Worm (Caenorhabditis elegans) whole organism, L4 larva: ENCODE measurements around the gene C47G2.4.
A peak's percentile ranks its signal among the peaks of the same experiment; 100 is the strongest.

Source experiments
- T26A8.4 ChIP-seq: fragments of 200-800 bp; sonication (Bioruptor generic); IDR thresholded peaks from 2 replicates; pipeline ENCODE4 v1.3.6; 2022; ENCODE audit warnings: missing genetic modification characterization, missing compliant biosample characterization
- ZK546.5 ChIP-seq, 2 experiments: sonication (generic microtip); optimal IDR thresholded peaks; 2 replicates each; lab custom pipeline; 2017; ENCODE audit warnings: missing biosample characterization in 2 of 2, missing genetic modification characterization in 2 of 2
- aly-2 ChIP-seq: sonication (generic microtip); optimal IDR thresholded peaks from 2 replicates; lab custom pipeline; 2018; ENCODE audit warnings: missing biosample characterization, missing genetic modification characterization
- ama-1 ChIP-seq: fragments of 150-350 bp; optimal IDR thresholded peaks from 2 replicates; lab custom pipeline; 2014; ENCODE audit warnings: inconsistent platforms, mixed read lengths
- arid-1 ChIP-seq: fragments of 200-800 bp; sonication (Bioruptor generic); conservative IDR thresholded peaks from 2 replicates; pipeline ENCODE4 v1.3.6; 2022; ENCODE audit warnings: missing genetic modification reagents, missing genetic modification characterization, missing compliant biosample characterization
- ceh-20 ChIP-seq: fragments of 200-800 bp; sonication (Bioruptor generic); IDR thresholded peaks from 2 replicates; pipeline ENCODE4 v1.3.6; 2022; ENCODE audit warnings: missing genetic modification reagents, missing genetic modification characterization, missing compliant biosample characterization
- ceh-28 ChIP-seq: fragments of 150-350 bp; optimal IDR thresholded peaks from 2 replicates; lab custom pipeline; 2014; ENCODE audit warnings: missing biosample characterization, missing genetic modification reagents, missing genetic modification characterization
- ceh-32 ChIP-seq: sonication (generic microtip); optimal IDR thresholded peaks from 2 replicates; lab custom pipeline; 2016; ENCODE audit warnings: mild to moderate bottlenecking, missing genetic modification characterization, missing compliant biosample characterization; ENCODE audit not compliant: poor library complexity
- ceh-44 ChIP-seq: fragments of 200-800 bp; sonication (Bioruptor generic); IDR thresholded peaks from 2 replicates; pipeline ENCODE4 v1.3.6; 2022; ENCODE audit warnings: missing genetic modification reagents, missing genetic modification characterization, missing compliant biosample characterization
- cey-2 ChIP-seq: sonication (generic microtip); optimal IDR thresholded peaks from 3 replicates; lab custom pipeline; 2017; ENCODE audit warnings: missing genetic modification characterization, mild to moderate bottlenecking, missing compliant biosample characterization, antibody characterized with exemption, borderline replicate concordance; ENCODE audit not compliant: insufficient read depth
- daf-16 ChIP-seq, 3 experiments: sonication (generic microtip); optimal IDR thresholded peaks; 2 replicates each; lab custom pipeline; 2016 to 2017; ENCODE audit warnings: missing genetic modification characterization in 3 of 3, missing genetic modification reagents in 3 of 3, mild to moderate bottlenecking in 2 of 3, missing compliant biosample characterization in 2 of 3, missing biosample characterization in 1 of 3, moderate library complexity in 1 of 3
- daf-19 ChIP-seq: fragments of 200-800 bp; sonication (Bioruptor generic); conservative IDR thresholded peaks from 2 replicates; pipeline ENCODE4 v1.3.6; 2022; ENCODE audit warnings: missing genetic modification characterization, missing compliant biosample characterization
- daf-8 ChIP-seq: fragments of 200-800 bp; sonication (Bioruptor generic); IDR thresholded peaks from 2 replicates; pipeline ENCODE4 v1.3.6; 2022; ENCODE audit warnings: missing genetic modification characterization, missing compliant biosample characterization
- dmd-6 ChIP-seq: fragments of 200-800 bp; sonication (Bioruptor generic); IDR thresholded peaks from 2 replicates; pipeline ENCODE4 v1.3.6; 2022; ENCODE audit warnings: missing genetic modification reagents, missing genetic modification characterization, missing compliant biosample characterization
- dmd-8 ChIP-seq: fragments of 200-800 bp; sonication (Bioruptor generic); IDR thresholded peaks from 2 replicates; pipeline ENCODE4 v1.3.6; 2022; ENCODE audit warnings: missing genetic modification characterization, missing compliant biosample characterization
- dmd-9 ChIP-seq: fragments of 200-800 bp; sonication (Bioruptor generic); IDR thresholded peaks from 2 replicates; pipeline ENCODE4 v1.3.6; 2022; ENCODE audit warnings: missing genetic modification reagents, missing genetic modification characterization, missing compliant biosample characterization
- dpl-1 ChIP-seq: fragments of 150-350 bp; optimal IDR thresholded peaks from 2 replicates; lab custom pipeline; 2014; ENCODE audit warnings: missing biosample characterization, missing genetic modification reagents, missing genetic modification characterization
- duxl-1 ChIP-seq: sonication (generic microtip); optimal IDR thresholded peaks from 2 replicates; lab custom pipeline; 2016; ENCODE audit warnings: mild to moderate bottlenecking, missing genetic modification characterization, moderate library complexity, missing compliant biosample characterization; ENCODE audit not compliant: poor library complexity
- hlh-11 ChIP-seq: fragments of 200-800 bp; sonication (Bioruptor generic); optimal IDR thresholded peaks from 2 replicates; lab custom pipeline; 2018; ENCODE audit warnings: mild to moderate bottlenecking, missing genetic modification characterization, missing compliant biosample characterization
- hlh-30 ChIP-seq: sonication (generic microtip); optimal IDR thresholded peaks from 2 replicates; lab custom pipeline; 2017; ENCODE audit warnings: antibody characterized with exemption, mild to moderate bottlenecking, missing genetic modification characterization, missing compliant biosample characterization; ENCODE audit not compliant: insufficient read depth
- hmg-1.1 ChIP-seq: fragments of 200-800 bp; sonication (Bioruptor generic); IDR thresholded peaks from 2 replicates; pipeline ENCODE4 v1.3.6; 2022; ENCODE audit warnings: missing genetic modification reagents, missing genetic modification characterization, missing compliant biosample characterization
- lin-1 ChIP-seq: fragments of 200-800 bp; sonication (Bioruptor generic); IDR thresholded peaks from 2 replicates; pipeline ENCODE4 v1.3.6; 2022; ENCODE audit warnings: missing genetic modification reagents, missing genetic modification characterization, missing compliant biosample characterization
- lin-29 ChIP-seq: fragments of 200-800 bp; sonication (Bioruptor generic); IDR thresholded peaks from 2 replicates; pipeline ENCODE4 v1.3.6; 2022; ENCODE audit warnings: missing genetic modification reagents, missing genetic modification characterization, missing compliant biosample characterization
- lin-38 ChIP-seq: fragments of 200-800 bp; sonication (Bioruptor generic); IDR thresholded peaks from 2 replicates; pipeline ENCODE4 v1.3.6; 2022; ENCODE audit warnings: missing genetic modification reagents, missing genetic modification characterization, missing compliant biosample characterization
- lir-3 ChIP-seq: sonication (generic microtip); optimal IDR thresholded peaks from 2 replicates; lab custom pipeline; 2016; ENCODE audit warnings: mild to moderate bottlenecking, missing genetic modification characterization, missing compliant biosample characterization
- lsy-2 ChIP-seq, 2 experiments: fragments of 150-350 bp in 1 of 2; sonication (generic microtip) in 1 of 2; optimal IDR thresholded peaks; 2 replicates each; lab custom pipeline; 2014 to 2017; ENCODE audit warnings: missing biosample characterization in 2 of 2, missing genetic modification characterization in 2 of 2
- madf-5 ChIP-seq, 2 experiments: fragments of 200-800 bp; sonication (Bioruptor generic); IDR thresholded peaks; 2 replicates each; pipeline ENCODE4 v1.3.6; 2022; ENCODE audit warnings: missing compliant biosample characterization in 2 of 2, missing genetic modification characterization in 2 of 2
- madf-9 ChIP-seq: fragments of 200-800 bp; sonication (Bioruptor generic); conservative IDR thresholded peaks from 2 replicates; pipeline ENCODE4 v1.3.6; 2022; ENCODE audit warnings: missing genetic modification reagents, missing genetic modification characterization, missing compliant biosample characterization
- mdl-1 ChIP-seq, 2 experiments: fragments of 150-350 bp in 1 of 2; sonication (generic microtip) in 1 of 2; optimal IDR thresholded peaks; 2 replicates each; lab custom pipeline; 2014 to 2017; ENCODE audit warnings: missing biosample characterization in 2 of 2, missing genetic modification characterization in 2 of 2
- mdt-29 ChIP-seq: fragments of 200-800 bp; sonication (Bioruptor generic); IDR thresholded peaks from 2 replicates; pipeline ENCODE4 v1.3.6; 2022; ENCODE audit warnings: missing genetic modification reagents, missing genetic modification characterization, missing compliant biosample characterization
- mep-1 ChIP-seq: fragments of 150-350 bp; sonication (generic microtip); optimal IDR thresholded peaks from 3 replicates; lab custom pipeline; 2014; ENCODE audit warnings: missing biosample characterization, missing genetic modification characterization
- mes-2 ChIP-seq: sonication (generic microtip); optimal IDR thresholded peaks from 2 replicates; lab custom pipeline; 2016; ENCODE audit warnings: missing genotype, mild to moderate bottlenecking, missing genetic modification characterization, missing compliant biosample characterization; ENCODE audit not compliant: poor library complexity, severe bottlenecking
- mxl-3 ChIP-seq: fragments of 200-800 bp; sonication (Bioruptor generic); optimal IDR thresholded peaks from 2 replicates; lab custom pipeline; 2018; ENCODE audit warnings: mild to moderate bottlenecking, missing genetic modification characterization, missing compliant biosample characterization
- nhr-10 ChIP-seq: fragments of 150-350 bp; optimal IDR thresholded peaks from 2 replicates; lab custom pipeline; 2014; ENCODE audit warnings: missing biosample characterization, missing genetic modification characterization
- nhr-102 ChIP-seq: sonication (generic microtip); optimal IDR thresholded peaks from 2 replicates; lab custom pipeline; 2016; ENCODE audit warnings: mild to moderate bottlenecking, missing genetic modification characterization, moderate library complexity, missing compliant biosample characterization
- nhr-25 ChIP-seq: sonication (generic microtip); optimal IDR thresholded peaks from 2 replicates; lab custom pipeline; 2017; ENCODE audit warnings: missing genetic modification characterization, mild to moderate bottlenecking, missing compliant biosample characterization, antibody characterized with exemption, moderate library complexity, borderline replicate concordance; ENCODE audit not compliant: insufficient read depth
- nhr-28 ChIP-seq: fragments of 150-350 bp; optimal IDR thresholded peaks from 2 replicates; lab custom pipeline; 2014; ENCODE audit warnings: missing biosample characterization, missing genetic modification characterization
- php-3 ChIP-seq: fragments of 200-800 bp; sonication (Bioruptor generic); IDR thresholded peaks from 2 replicates; pipeline ENCODE4 v1.3.6; 2022; ENCODE audit warnings: missing genetic modification reagents, missing genetic modification characterization, missing compliant biosample characterization
- pqm-1 ChIP-seq: sonication (generic microtip); optimal IDR thresholded peaks from 2 replicates; lab custom pipeline; 2017; ENCODE audit warnings: missing biosample characterization, missing genetic modification characterization
- saeg-2 ChIP-seq: fragments of 200-800 bp; sonication (Bioruptor generic); IDR thresholded peaks from 2 replicates; pipeline ENCODE4 v1.3.6; 2022; ENCODE audit warnings: missing genetic modification reagents, missing genetic modification characterization, missing compliant biosample characterization
- set-16 ChIP-seq: fragments of 200-800 bp; sonication (Bioruptor generic); IDR thresholded peaks from 2 replicates; pipeline ENCODE4 v1.3.6; 2022; ENCODE audit warnings: missing genetic modification reagents, missing genetic modification characterization, missing compliant biosample characterization
- snpc-1.2 ChIP-seq: fragments of 200-800 bp; sonication (Bioruptor generic); IDR thresholded peaks from 2 replicates; pipeline ENCODE4 v1.3.6; 2022; ENCODE audit warnings: missing genetic modification reagents, missing genetic modification characterization, missing compliant biosample characterization
- spr-1 ChIP-seq: sonication (generic microtip); optimal IDR thresholded peaks from 2 replicates; lab custom pipeline; 2016; ENCODE audit warnings: mild to moderate bottlenecking, missing genetic modification characterization, missing compliant biosample characterization
- unc-130 ChIP-seq: sonication (generic microtip); optimal IDR thresholded peaks from 2 replicates; lab custom pipeline; 2016; ENCODE audit warnings: missing genetic modification reagents, missing genetic modification characterization, missing compliant biosample characterization
- unc-62 ChIP-seq, 3 experiments: fragments of 150-350 bp in 1 of 3; sonication (generic microtip); optimal IDR thresholded peaks in 2 of 3; peaks in 1 of 3; 1 replicate in 1 of 3; 2 replicates in 2 of 3; lab custom pipeline; 2014 to 2017; ENCODE audit warnings: missing biosample characterization in 3 of 3, missing genetic modification characterization in 3 of 3, missing genetic modification reagents in 3 of 3, missing genotype in 1 of 3
- zag-1 ChIP-seq: fragments of 150-350 bp; optimal IDR thresholded peaks from 2 replicates; lab custom pipeline; 2014; ENCODE audit warnings: missing biosample characterization, missing genetic modification characterization
- zip-2 ChIP-seq: fragments of 150-350 bp; optimal IDR thresholded peaks from 2 replicates; lab custom pipeline; 2014; ENCODE audit warnings: missing biosample characterization, missing genetic modification characterization

C47G2.4 gene

DNA sequence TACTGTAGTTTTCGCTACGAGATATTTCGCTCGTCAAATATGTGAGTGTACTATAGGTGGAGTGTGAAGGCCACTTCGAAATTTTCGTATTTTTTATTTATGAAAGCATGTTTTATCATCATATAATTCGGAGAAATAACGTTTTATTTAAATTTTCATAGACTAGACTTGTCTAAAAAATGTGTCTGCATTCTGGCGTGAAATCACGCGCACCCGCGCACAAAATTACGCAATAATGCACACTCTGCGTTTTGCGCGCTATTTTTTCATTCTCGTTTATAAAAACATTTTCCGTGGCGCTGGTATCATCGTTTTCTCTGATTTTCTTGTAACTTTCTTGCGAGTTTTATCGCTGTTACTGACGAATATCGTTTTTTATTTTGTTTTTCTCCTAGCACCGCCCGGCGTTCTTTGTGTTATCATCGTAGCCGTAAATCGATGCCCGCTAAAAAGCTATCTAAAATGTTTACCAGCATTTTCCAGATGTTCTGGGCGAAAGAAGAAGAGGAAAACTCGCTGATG, 3.9 kb upstream of the C47G2.4 start, which contains the start of gene saps-1:
saps-1 (plus strand) TSS at position 472 of the 522 bp plus-strand sequence.
- peak; percentile 76 for TF ChIP-seq lin-38 (GFP tag; lab: Robert Waterston, UW)
- peak in 1 of 2 experiments; percentile 43 for TF ChIP-seq lsy-2 (tag; optimal IDR thresholded peaks at IDR 0.05; lab: Kevin White, UChicago)
- no peak for TF ChIP-seq daf-8
- peak; percentile 59 for TF ChIP-seq unc-130
- TF ChIP-seq hlh-11 (tag; lab: Kevin White, UChicago), result peak; percentile 13
- peak; percentile 65 for TF ChIP-seq mes-2
- TF ChIP-seq daf-16 (GFP tag; optimal IDR thresholded peaks at IDR 0.05; lab: Kevin White, UChicago), result no peak
- TF ChIP-seq daf-16 (tag; optimal IDR thresholded peaks at IDR 0.05; lab: Kevin White, UChicago), result peak; percentile 15
- TF ChIP-seq hmg-1.1 (GFP tag; lab: Robert Waterston, UW), result 0 out of 2 replicates have a peak, but pooled peaks have one; percentile 46
- 0 out of 2 replicates have a peak, but pooled peaks have one; percentile 38 for TF ChIP-seq arid-1 (GFP tag; lab: Robert Waterston, UW)
- TF ChIP-seq dpl-1, result peak; percentile 41
- peak; percentile 44 for TF ChIP-seq hlh-30
- TF ChIP-seq nhr-28, result peak; percentile 14
- TF ChIP-seq unc-62 (GFP tag; optimal IDR thresholded peaks at IDR 0.05 in 1 of 2; lab: Kevin White, UChicago), result no peak
- TF ChIP-seq unc-62 (tag; optimal IDR thresholded peaks at IDR 0.05; lab: Kevin White, UChicago), result no peak
- no peak for TF ChIP-seq php-3 (GFP tag; lab: Robert Waterston, UW)
- TF ChIP-seq mep-1 (tag; lab: Kevin White, UChicago), result peak; percentile 0

DNA sequence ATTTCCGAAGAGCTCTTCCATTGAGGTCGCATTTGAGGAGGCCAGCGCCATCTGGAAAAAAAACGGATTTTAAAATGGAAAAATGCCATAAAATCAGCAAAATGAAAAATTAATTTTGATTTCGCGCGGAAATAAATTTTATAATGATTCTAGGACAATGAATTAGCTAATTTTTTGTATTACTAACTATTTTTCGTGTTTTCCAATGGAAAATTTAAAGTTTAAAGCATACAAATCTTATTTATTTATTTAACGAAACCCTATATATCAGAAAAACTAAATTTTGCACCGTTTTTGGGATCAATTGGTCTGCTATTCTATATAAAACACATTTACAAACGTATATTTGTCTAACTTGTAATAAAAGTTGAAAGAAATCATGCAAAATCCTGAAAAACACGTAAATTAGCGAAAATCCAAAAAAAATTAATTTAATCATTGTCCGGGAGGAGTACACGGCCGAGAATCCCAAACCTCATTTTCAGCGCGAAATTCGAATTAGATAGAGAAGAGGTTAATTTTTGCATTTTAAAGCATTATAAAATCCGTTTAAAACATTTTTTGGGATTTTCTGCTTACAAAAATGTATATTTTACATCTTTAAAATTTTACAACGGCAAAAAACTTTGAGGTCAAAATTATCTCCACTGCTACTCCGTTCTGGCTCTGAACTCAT, 3.2 kb downstream of the C47G2.4 start, which contains the start of gene C47G2.3:
C47G2.3 (minus strand) TSS at position 51 of the 676 bp plus-strand sequence.
- TF ChIP-seq lir-3 (tag; lab: Kevin White, UChicago) (no peak), aly-2 (no peak), pqm-1 (tag; lab: Kevin White, UChicago) (no peak), nhr-28 (no peak), zag-1 (tag; lab: Kevin White, UChicago) (no peak), ceh-28 (tag; lab: Kevin White, UChicago) (no peak), madf-5 (GFP tag; IDR thresholded peaks at IDR 0.05; lab: Robert Waterston, UW) (no peak), daf-8 (no peak), ama-1 (lab: Kevin White, UChicago) (no peak), nhr-25 (tag; lab: Kevin White, UChicago) (no peak), ceh-44 (GFP tag; lab: Robert Waterston, UW) (no peak), mxl-3 (GFP tag; lab: Kevin White, UChicago) (no peak), cey-2 (no peak), mdt-29 (GFP tag; lab: Robert Waterston, UW) (no peak), mdl-1 (tag; optimal IDR thresholded peaks at IDR 0.05; lab: Kevin White, UChicago) (no peak), snpc-1.2 (GFP tag; lab: Robert Waterston, UW) (no peak), T26A8.4 (no peak), set-16 (no peak), ZK546.5 (tag; optimal IDR thresholded peaks at IDR 0.05; lab: Kevin White, UChicago) (no peak), lin-1 (no peak), ceh-32 (tag; lab: Kevin White, UChicago) (no peak), ceh-20 (GFP tag; lab: Robert Waterston, UW) (no peak), saeg-2 (GFP tag; lab: Robert Waterston, UW) (no peak), duxl-1 (tag; lab: Kevin White, UChicago) (peak; percentile 71), lin-29 (GFP tag; lab: Robert Waterston, UW) (no peak), dmd-9 (GFP tag; lab: Robert Waterston, UW) (no peak), spr-1 (tag; lab: Kevin White, UChicago) (no peak), madf-9 (GFP tag; lab: Robert Waterston, UW) (0 out of 2 replicates have a peak, but pooled peaks have one; percentile 21), nhr-102 (peak; percentile 2), dmd-6 (GFP tag; lab: Robert Waterston, UW) (peak; percentile 51), dmd-8 (GFP tag; lab: Robert Waterston, UW) (no peak), zip-2 (tag; lab: Kevin White, UChicago) (no peak), daf-19 (GFP tag; lab: Robert Waterston, UW) (no peak), nhr-10 (tag; lab: Kevin White, UChicago) (no peak)
